Worm (Caenorhabditis elegans) whole organism, L3 larva: ENCODE results near the gene irld-66.

ENCODE experiments used
- R02D3.7 ChIP-seq: fragments of 150-350 bp; optimal IDR thresholded peaks from 2 replicates; lab custom pipeline; 2014; ENCODE audit warnings: missing biosample characterization, missing genetic modification characterization
- ZK546.5 ChIP-seq: sonication (generic microtip); optimal IDR thresholded peaks from 2 replicates; lab custom pipeline; 2017; ENCODE audit warnings: missing biosample characterization, missing genetic modification characterization
- aly-2 ChIP-seq: fragments of 150-350 bp; optimal IDR thresholded peaks from 2 replicates; lab custom pipeline; 2014; ENCODE audit warnings: missing biosample characterization, missing genetic modification characterization
- ama-1 ChIP-seq: fragments of 150-350 bp; optimal IDR thresholded peaks from 2 replicates; lab custom pipeline; 2018
- ceh-16 ChIP-seq: sonication (generic microtip); optimal IDR thresholded peaks from 2 replicates; lab custom pipeline; 2017; ENCODE audit warnings: missing biosample characterization, missing genetic modification characterization
- ceh-28 ChIP-seq: fragments of 150-350 bp; optimal IDR thresholded peaks from 2 replicates; lab custom pipeline; 2014; ENCODE audit warnings: missing biosample characterization, missing genetic modification reagents, missing genetic modification characterization
- ceh-82 ChIP-seq: fragments of 150-350 bp; optimal IDR thresholded peaks from 2 replicates; lab custom pipeline; 2014; ENCODE audit warnings: missing biosample characterization, missing genetic modification characterization
- ceh-9 ChIP-seq: sonication (generic microtip); optimal IDR thresholded peaks from 2 replicates; lab custom pipeline; 2018; ENCODE audit warnings: missing biosample characterization, missing genetic modification characterization
- daf-12 ChIP-seq: fragments of 150-350 bp; optimal IDR thresholded peaks from 2 replicates; lab custom pipeline; 2014; ENCODE audit warnings: missing biosample characterization, missing genetic modification reagents, missing genetic modification characterization
- egl-27 ChIP-seq: sonication (generic microtip); optimal IDR thresholded peaks from 4 replicates; lab custom pipeline; 2017; ENCODE audit warnings: missing biosample characterization, missing genetic modification reagents, missing genetic modification characterization
- egl-5 ChIP-seq: fragments of 150-350 bp; optimal IDR thresholded peaks from 2 replicates; lab custom pipeline; 2017; ENCODE audit warnings: missing biosample characterization, missing genetic modification reagents, missing genetic modification characterization, inconsistent platforms
- elt-1 ChIP-seq: fragments of 150-350 bp; optimal IDR thresholded peaks from 2 replicates; lab custom pipeline; 2014; ENCODE audit warnings: missing biosample characterization, missing genetic modification characterization
- elt-2 ChIP-seq: sonication (generic microtip); optimal IDR thresholded peaks from 2 replicates; lab custom pipeline; 2016; ENCODE audit warnings: missing genetic modification reagents, mild to moderate bottlenecking, missing genetic modification characterization, missing compliant biosample characterization
- elt-3 ChIP-seq, 3 experiments: fragments of 150-350 bp in 1 of 3; sonication (generic microtip) in 2 of 3; optimal IDR thresholded peaks; 2 replicates in 2 of 3; 4 replicates in 1 of 3; lab custom pipeline; 2014 to 2017; ENCODE audit warnings: missing biosample characterization in 3 of 3, missing genetic modification characterization in 3 of 3
- eor-1 ChIP-seq, 2 experiments: fragments of 150-350 bp; optimal IDR thresholded peaks; 2 replicates each; lab custom pipeline; 2014 to 2018; ENCODE audit warnings: missing biosample characterization in 2 of 2, missing genetic modification characterization in 2 of 2
- fkh-10 ChIP-seq: sonication (generic microtip); optimal IDR thresholded peaks from 2 replicates; lab custom pipeline; 2017; ENCODE audit warnings: missing biosample characterization, missing genetic modification reagents, missing genetic modification characterization
- fkh-2 ChIP-seq: fragments of 150-350 bp; optimal IDR thresholded peaks from 2 replicates; lab custom pipeline; 2014; ENCODE audit warnings: missing biosample characterization, missing genetic modification reagents, missing genetic modification characterization
- fos-1 ChIP-seq: fragments of 150-350 bp; optimal IDR thresholded peaks from 2 replicates; lab custom pipeline; 2014; ENCODE audit warnings: missing biosample characterization, missing genetic modification characterization
- hmg-11 ChIP-seq: sonication (generic microtip); optimal IDR thresholded peaks from 2 replicates; lab custom pipeline; 2016; ENCODE audit warnings: missing genetic modification characterization, missing compliant biosample characterization
- jun-1 ChIP-seq: fragments of 150-350 bp; optimal IDR thresholded peaks from 2 replicates; lab custom pipeline; 2014; ENCODE audit warnings: missing biosample characterization, missing genetic modification reagents, missing genetic modification characterization
- lin-15B ChIP-seq: fragments of 150-350 bp; optimal IDR thresholded peaks from 2 replicates; lab custom pipeline; 2014; ENCODE audit warnings: missing biosample characterization, missing genetic modification characterization
- lin-39 ChIP-seq: fragments of 150-350 bp; optimal IDR thresholded peaks from 2 replicates; lab custom pipeline; 2018; ENCODE audit warnings: missing biosample characterization, missing genetic modification reagents, missing genetic modification characterization
- lsy-12 ChIP-seq: sonication (generic microtip); optimal IDR thresholded peaks from 2 replicates; lab custom pipeline; 2016; ENCODE audit warnings: mild to moderate bottlenecking, missing genetic modification characterization, missing compliant biosample characterization
- mdl-1 ChIP-seq: fragments of 150-350 bp; optimal IDR thresholded peaks from 2 replicates; lab custom pipeline; 2014; ENCODE audit warnings: missing biosample characterization, missing genetic modification characterization
- mml-1 ChIP-seq: fragments of 150-350 bp; sonication (generic microtip); optimal IDR thresholded peaks from 3 replicates; lab custom pipeline; 2014; ENCODE audit warnings: missing biosample characterization, missing genetic modification characterization
- nfya-1 ChIP-seq: sonication (generic microtip); optimal IDR thresholded peaks from 2 replicates; lab custom pipeline; 2017; ENCODE audit warnings: missing genetic modification characterization, mild to moderate bottlenecking, missing compliant biosample characterization, antibody characterized with exemption, moderate library complexity; ENCODE audit not compliant: insufficient read depth
- nhr-11 ChIP-seq: fragments of 150-350 bp; optimal IDR thresholded peaks from 2 replicates; lab custom pipeline; 2014; ENCODE audit warnings: missing biosample characterization, missing genetic modification characterization
- nhr-12 ChIP-seq: fragments of 150-350 bp; optimal IDR thresholded peaks from 2 replicates; lab custom pipeline; 2014; ENCODE audit warnings: missing biosample characterization, missing genetic modification characterization
- nhr-23 ChIP-seq: fragments of 150-350 bp; optimal IDR thresholded peaks from 2 replicates; lab custom pipeline; 2014; ENCODE audit warnings: missing biosample characterization, missing genetic modification reagents, missing genetic modification characterization
- nhr-237 ChIP-seq: fragments of 150-350 bp; optimal IDR thresholded peaks from 2 replicates; lab custom pipeline; 2014; ENCODE audit warnings: missing biosample characterization, missing genetic modification characterization
- nhr-25 ChIP-seq: sonication (generic microtip); optimal IDR thresholded peaks from 2 replicates; lab custom pipeline; 2017; ENCODE audit warnings: missing biosample characterization, missing genetic modification characterization
- nhr-28 ChIP-seq: fragments of 150-350 bp; optimal IDR thresholded peaks from 2 replicates; lab custom pipeline; 2014; ENCODE audit warnings: missing biosample characterization, missing genetic modification characterization
- nhr-43 ChIP-seq: sonication (generic microtip); optimal IDR thresholded peaks from 2 replicates; lab custom pipeline; 2016; ENCODE audit warnings: mild to moderate bottlenecking, missing genetic modification characterization, missing compliant biosample characterization; ENCODE audit not compliant: poor library complexity, severe bottlenecking
- nhr-67 ChIP-seq: fragments of 150-350 bp; optimal IDR thresholded peaks from 2 replicates; lab custom pipeline; 2014; ENCODE audit warnings: missing biosample characterization, missing genetic modification characterization
- nhr-76 ChIP-seq: fragments of 150-350 bp; sonication (generic microtip); optimal IDR thresholded peaks from 5 replicates; lab custom pipeline; 2014; ENCODE audit warnings: missing biosample characterization, missing genetic modification characterization
- nhr-77 ChIP-seq: fragments of 150-350 bp; optimal IDR thresholded peaks from 2 replicates; lab custom pipeline; 2014; ENCODE audit warnings: missing biosample characterization, missing genetic modification characterization
- pha-4 ChIP-seq: fragments of 150-350 bp; optimal IDR thresholded peaks from 2 replicates; lab custom pipeline; 2014; ENCODE audit warnings: missing biosample characterization, missing genetic modification reagents, missing genetic modification characterization
- pqm-1 ChIP-seq: fragments of 150-350 bp; optimal IDR thresholded peaks from 2 replicates; lab custom pipeline; 2017; ENCODE audit warnings: missing biosample characterization, missing genetic modification characterization, inconsistent platforms
- sea-2 ChIP-seq: fragments of 150-350 bp; sonication (generic microtip); optimal IDR thresholded peaks from 4 replicates; lab custom pipeline; 2014; ENCODE audit warnings: missing biosample characterization, missing genetic modification reagents, missing genetic modification characterization
- skn-1 ChIP-seq: fragments of 150-350 bp; optimal IDR thresholded peaks from 2 replicates; lab custom pipeline; 2014; ENCODE audit warnings: missing biosample characterization, missing genetic modification characterization
- snpc-4 ChIP-seq: fragments of 150-350 bp; optimal IDR thresholded peaks from 2 replicates; lab custom pipeline; 2014; ENCODE audit warnings: missing biosample characterization, missing genetic modification characterization
- tbx-2 ChIP-seq: sonication (generic microtip); optimal IDR thresholded peaks from 2 replicates; lab custom pipeline; 2016; ENCODE audit warnings: mild to moderate bottlenecking, missing genetic modification characterization, missing compliant biosample characterization
- unc-39 ChIP-seq: sonication (generic microtip); optimal IDR thresholded peaks from 4 replicates; lab custom pipeline; 2017; ENCODE audit warnings: missing biosample characterization, missing genetic modification characterization
- unc-62 ChIP-seq: fragments of 150-350 bp; sonication (generic microtip); optimal IDR thresholded peaks from 4 replicates; lab custom pipeline; 2014; ENCODE audit warnings: missing biosample characterization, missing genetic modification reagents, missing genetic modification characterization
- zag-1 ChIP-seq: fragments of 150-350 bp; optimal IDR thresholded peaks from 2 replicates; lab custom pipeline; 2014; ENCODE audit warnings: missing biosample characterization, missing genetic modification characterization
- ztf-11 ChIP-seq: fragments of 150-350 bp; optimal IDR thresholded peaks from 2 replicates; lab custom pipeline; 2014; ENCODE audit warnings: missing biosample characterization, missing genetic modification characterization
- ztf-4 ChIP-seq: fragments of 150-350 bp; optimal IDR thresholded peaks from 2 replicates; lab custom pipeline; 2014; ENCODE audit warnings: missing biosample characterization, missing genetic modification characterization

The irld-66 gene

ce11 chrII:2920817-2921458 is 19.7 kb downstream of the irld-66 start:
- no peak for TF ChIP-seq fos-1 (tag; lab: Kevin White, UChicago)
- no peak for TF ChIP-seq egl-5
- no peak for TF ChIP-seq unc-39 (tag; lab: Kevin White, UChicago)
- no peak for TF ChIP-seq eor-1 (tag; optimal IDR thresholded peaks at IDR 0.05; lab: Kevin White, UChicago)
- TF ChIP-seq tbx-2 (tag; lab: Kevin White, UChicago): no peak
- no peak for TF ChIP-seq ZK546.5 (tag; lab: Kevin White, UChicago)
- TF ChIP-seq nhr-43 (tag; lab: Kevin White, UChicago): no peak
- no peak for TF ChIP-seq fkh-2 (tag; lab: Kevin White, UChicago)
- TF ChIP-seq nhr-23: peak; percentile 28
- no peak for TF ChIP-seq mml-1 (tag; lab: Kevin White, UChicago)
- TF ChIP-seq ceh-9 (tag; lab: Kevin White, UChicago): no peak
- peak; percentile 43 for TF ChIP-seq hmg-11 (tag; lab: Kevin White, UChicago)
- TF ChIP-seq snpc-4 (tag; lab: Kevin White, UChicago): peak; percentile 29
- no peak for TF ChIP-seq elt-1 (tag; lab: Kevin White, UChicago)
- TF ChIP-seq fkh-10 (GFP tag; lab: Kevin White, UChicago): peak; percentile 26
- no peak for TF ChIP-seq nhr-28 (tag; lab: Kevin White, UChicago)
- TF ChIP-seq sea-2 (GFP tag; lab: Kevin White, UChicago): no peak
- TF ChIP-seq pha-4 (tag; lab: Kevin White, UChicago): peak; percentile 57
- no peak for TF ChIP-seq nhr-25 (tag; lab: Kevin White, UChicago)
- TF ChIP-seq jun-1 (tag; lab: Kevin White, UChicago): peak; percentile 5
- no peak for TF ChIP-seq nhr-11 (tag; lab: Kevin White, UChicago)
- TF ChIP-seq lin-15B (tag; lab: Kevin White, UChicago): peak; percentile 15
- TF ChIP-seq nfya-1: peak; percentile 48
- no peak for TF ChIP-seq nhr-77
- TF ChIP-seq mdl-1 (tag; lab: Kevin White, UChicago): peak; percentile 68
- no peak for TF ChIP-seq pqm-1 (tag; lab: Kevin White, UChicago)
- no peak for TF ChIP-seq lsy-12 (tag; lab: Kevin White, UChicago)
- TF ChIP-seq unc-62 (GFP tag; lab: Kevin White, UChicago): no peak
- TF ChIP-seq ztf-11 (tag; lab: Kevin White, UChicago): no peak
- TF ChIP-seq ceh-82: no peak
- no peak for TF ChIP-seq egl-27
- no peak for TF ChIP-seq elt-3 (tag; optimal IDR thresholded peaks at IDR 0.05; lab: Kevin White, UChicago)
- TF ChIP-seq nhr-67 (tag; lab: Kevin White, UChicago): no peak
- TF ChIP-seq R02D3.7: no peak
- no peak for TF ChIP-seq ceh-16 (tag; lab: Kevin White, UChicago)
- peak; percentile 26 for TF ChIP-seq ceh-28 (tag; lab: Kevin White, UChicago)
- TF ChIP-seq ama-1 (lab: Kevin White, UChicago): no peak
- peak; percentile 36 for TF ChIP-seq elt-2 (tag; lab: Kevin White, UChicago)
- no peak for TF ChIP-seq skn-1 (tag; lab: Kevin White, UChicago)
- TF ChIP-seq lin-39 (tag; lab: Kevin White, UChicago): peak; percentile 6
- no peak for TF ChIP-seq ztf-4 (tag; lab: Kevin White, UChicago)
- TF ChIP-seq daf-12: no peak
- no peak for TF ChIP-seq nhr-76 (tag; lab: Kevin White, UChicago)
- TF ChIP-seq zag-1 (tag; lab: Kevin White, UChicago): no peak
- no peak for TF ChIP-seq nhr-237 (tag; lab: Kevin White, UChicago)
- TF ChIP-seq nhr-12: no peak
- no peak for TF ChIP-seq aly-2 (tag; lab: Kevin White, UChicago)
